Fruit fly (Drosophila melanogaster): ENCODE data around the gene CG1677.
A peak's percentile ranks its signal among the peaks of the same experiment; 100 is the strongest.

CG1677 gene

DNA sequence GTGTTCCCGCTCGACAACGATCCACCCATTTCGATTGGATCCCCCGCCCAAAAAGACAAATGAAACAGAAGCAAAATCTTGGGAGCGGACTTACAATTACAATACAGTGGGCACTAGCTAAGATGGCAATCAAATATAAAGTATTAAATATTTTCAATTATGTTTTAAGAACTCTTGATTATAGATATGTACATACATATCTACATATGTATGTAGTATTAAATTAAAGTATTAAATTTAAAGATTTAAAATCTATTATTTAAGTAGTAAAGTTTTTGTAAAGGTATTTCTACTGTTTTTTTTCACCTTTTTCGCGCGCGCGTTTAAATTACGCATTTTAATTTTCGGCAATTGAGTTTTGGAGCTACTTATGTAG is 70.8 kb downstream of the CG1677 start (continued):
- TF ChIP-seq da (GFP tag; optimal IDR thresholded peaks at IDR 0.05) (no peak), CG1024 (GFP tag; IDR thresholded peaks at IDR 0.05) (peak; percentile 57), Fer3 (tag; optimal IDR thresholded peaks at IDR 0.05) (peak; percentile 77), grn (GFP tag; optimal IDR thresholded peaks at IDR 0.05) (no peak), sug (tag; optimal IDR thresholded peaks at IDR 0.05) (peak; percentile 73), Elba2 (GFP tag; optimal IDR thresholded peaks at IDR 0.05) (no peak), CG18011 (GFP tag; optimal IDR thresholded peaks at IDR 0.05) (peak; percentile 18), CG13775 (GFP tag; optimal IDR thresholded peaks at IDR 0.05) (peak; percentile 58), CG14441 (GFP tag; IDR thresholded peaks at IDR 0.05) (peak; percentile 68), Lhr (GFP tag; optimal IDR thresholded peaks at IDR 0.05) (peak; percentile 39), ato (GFP tag; IDR thresholded peaks at IDR 0.05; ENCODE audit: partially characterized antibody) (no peak), sens (GFP tag) (no peak), esg (GFP tag; conservative IDR thresholded peaks at IDR 0.05) (peak; percentile 74), prd (optimal IDR thresholded peaks at IDR 0.05) (no peak), prd (GFP tag; IDR thresholded peaks at IDR 0.05) (peak; percentile 64), maf-S (GFP tag; optimal IDR thresholded peaks at IDR 0.05) (no peak), unc-4 (GFP tag; IDR thresholded peaks at IDR 0.05; ENCODE audit: partially characterized antibody) (no peak), Ravus (GFP tag; IDR thresholded peaks at IDR 0.05) (peak; percentile 23; the same call in 1 of the 2 replicates), Bgb (GFP tag; IDR thresholded peaks at IDR 0.05; ENCODE audit: partially characterized antibody) (no peak), Kr (GFP tag; optimal IDR thresholded peaks at IDR 0.05) (no peak), CG33213 (GFP tag; optimal IDR thresholded peaks at IDR 0.05) (no peak), CG4404 (GFP tag; IDR thresholded peaks at IDR 0.05) (peak; percentile 39; the same call in 1 of the 2 replicates), Rx (GFP tag; IDR thresholded peaks at IDR 0.05) (no peak), bbx (GFP tag; IDR thresholded peaks at IDR 0.05; ENCODE audit: partially characterized antibody) (no peak), kah (GFP tag; optimal IDR thresholded peaks at IDR 0.05) (peak; percentile 19), CG12071 (GFP tag; optimal IDR thresholded peaks at IDR 0.05) (no peak), Xbp1 (GFP tag; optimal IDR thresholded peaks at IDR 0.05) (peak; percentile 62), CG10209 (GFP tag; optimal IDR thresholded peaks at IDR 0.05) (peak; percentile 76), yki (optimal IDR thresholded peaks at IDR 0.05) (no peak), nerfin-2 (GFP tag; IDR thresholded peaks at IDR 0.05; ENCODE audit: partially characterized antibody) (no peak), D (optimal IDR thresholded peaks at IDR 0.05) (no peak), D (GFP tag; optimal IDR thresholded peaks at IDR 0.05) (peak; percentile 74), lov (optimal IDR thresholded peaks at IDR 0.05) (no peak), lov (GFP tag; IDR thresholded peaks at IDR 0.05) (no peak), Max (GFP tag; optimal IDR thresholded peaks at IDR 0.05) (no peak), CG10543 (GFP tag; optimal IDR thresholded peaks at IDR 0.05) (peak; percentile 88), pum (GFP tag; optimal IDR thresholded peaks at IDR 0.05) (no peak), ci (GFP tag; IDR thresholded peaks at IDR 0.05) (no peak), CG43689 (GFP tag; IDR thresholded peaks at IDR 0.05) (no peak), dm (GFP tag; optimal IDR thresholded peaks at IDR 0.05) (no peak), sisA (GFP tag; IDR thresholded peaks at IDR 0.05) (peak; percentile 58), otp (GFP tag; IDR thresholded peaks at IDR 0.05) (peak; percentile 33; the same call in 1 of the 3 replicates), CG8281 (tag; optimal IDR thresholded peaks at IDR 0.05) (peak; percentile 32), CG3726 (GFP tag; IDR thresholded peaks at IDR 0.05) (no peak), PHDP (tag; optimal IDR thresholded peaks at IDR 0.05) (peak; percentile 90), Trl (optimal IDR thresholded peaks at IDR 0.05) (no peak), Trl (GFP tag; optimal IDR thresholded peaks at IDR 0.05) (no peak), Dip3 (GFP tag; optimal IDR thresholded peaks at IDR 0.05) (no peak), CG4707 (GFP tag; optimal IDR thresholded peaks at IDR 0.05) (peak; percentile 2), Dfd (GFP tag; optimal IDR thresholded peaks at IDR 0.05) (no peak), CG5245 (GFP tag; optimal IDR thresholded peaks at IDR 0.05) (no peak), sob (GFP tag; IDR thresholded peaks at IDR 0.05) (peak; percentile 73), cato (GFP tag; optimal IDR thresholded peaks at IDR 0.05; ENCODE audit: borderline replicate concordance) (peak; percentile 48)

Measured in whole organism, embryonic.